Fruit fly (Drosophila melanogaster) Kc167 (cell line): ENCODE data around the gene CG42266.

Experiments used
- psq ChIP-seq: fragments of >200 bp; optimal IDR thresholded peaks from 2 replicates; lab custom pipeline; 2017; ENCODE audit warnings: missing external identifiers
- ttk ChIP-seq: sonication (Bioruptor generic); optimal IDR thresholded peaks from 2 replicates; lab custom pipeline; 2017; ENCODE audit warnings: missing external identifiers

- TF ChIP-seq ttk (lab: Kevin White, UChicago) (no peak), psq (lab: Kevin White, UChicago) (no peak)
These were observed 37.3 kb downstream of the CG42266 start, which contains the start of gene GMF for dm6 chr2L:16302773-16303279.
